Fruit fly (Drosophila melanogaster): Measurements from ENCODE around the gene Lkb1.

Gene Lkb1

DNA sequence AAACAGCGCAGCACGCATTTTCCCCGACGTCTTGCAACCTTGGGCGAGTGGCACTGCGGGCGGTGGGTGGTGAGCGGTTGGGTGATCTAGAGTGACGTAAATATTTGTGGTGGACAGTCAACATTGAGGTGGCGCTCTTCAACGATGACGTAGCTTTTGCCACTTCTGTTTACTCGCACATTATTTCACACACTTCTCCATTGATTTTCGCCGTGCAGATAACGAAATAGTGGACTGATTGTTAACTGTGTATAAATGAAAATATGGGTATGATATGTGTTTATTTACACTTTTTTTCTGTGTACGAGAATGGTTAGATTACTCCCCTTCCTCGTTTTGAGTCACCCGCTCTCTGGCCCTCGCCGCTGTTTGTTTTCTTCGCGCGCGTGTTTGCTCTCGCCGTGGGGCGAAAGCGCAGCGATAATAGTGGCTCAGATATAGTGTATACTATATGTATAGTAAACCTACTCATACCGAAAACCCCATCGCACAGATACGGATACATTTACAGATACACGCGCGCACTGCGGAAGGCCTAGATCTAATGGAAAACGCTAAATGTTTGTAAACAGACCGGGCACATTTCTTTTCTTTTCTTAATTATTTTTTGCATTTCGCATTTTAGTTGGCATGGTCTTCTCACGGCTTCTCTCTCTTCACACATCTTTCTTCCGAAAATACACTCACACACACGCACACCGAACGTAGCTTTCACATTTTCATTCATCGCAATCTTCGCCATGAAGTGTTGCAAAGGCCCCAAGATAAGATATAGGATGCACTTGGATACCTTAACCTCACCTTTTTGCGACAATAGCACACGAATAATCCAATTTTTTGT, 10.2 kb downstream of the Lkb1 start, which contains the start of gene omd (continued):
- peak; percentile 47; the same call in 1 of the 2 replicates for TF ChIP-seq ranshi (GFP tag; IDR thresholded peaks at IDR 0.05)
- TF ChIP-seq D19B (GFP tag; optimal IDR thresholded peaks at IDR 0.05) = no peak
- TF ChIP-seq CG3407 (GFP tag; optimal IDR thresholded peaks at IDR 0.05) = peak; percentile 81
- peak; percentile 63 for TF ChIP-seq btn (GFP tag; optimal IDR thresholded peaks at IDR 0.05)
- TF ChIP-seq sc (optimal IDR thresholded peaks at IDR 0.05) = no peak
- TF ChIP-seq sc (GFP tag; optimal IDR thresholded peaks at IDR 0.05) = peak; percentile 43
- TF ChIP-seq Xbp1 (GFP tag; optimal IDR thresholded peaks at IDR 0.05) = peak; percentile 49
- peak; percentile 70 for TF ChIP-seq her (GFP tag; optimal IDR thresholded peaks at IDR 0.05)
- no peak for TF ChIP-seq gsb-n (tag; optimal IDR thresholded peaks at IDR 0.05)
- no peak for TF ChIP-seq az2 (GFP tag; optimal IDR thresholded peaks at IDR 0.05)
- no peak for TF ChIP-seq CG1647 (GFP tag; optimal IDR thresholded peaks at IDR 0.05)
- peak; percentile 43; the same call in 1 of the 2 replicates for TF ChIP-seq dati (GFP tag; IDR thresholded peaks at IDR 0.05)
- TF ChIP-seq gsb (GFP tag; IDR thresholded peaks at IDR 0.05) = peak; percentile 47; the same call in 1 of the 2 replicates
- TF ChIP-seq phol (tag; optimal IDR thresholded peaks at IDR 0.05) = no peak
- TF ChIP-seq BtbVII (GFP tag; optimal IDR thresholded peaks at IDR 0.05) = peak; percentile 95
- TF ChIP-seq CoRest (tag; optimal IDR thresholded peaks at IDR 0.05) = no peak
- TF ChIP-seq MTF-1 (GFP tag; optimal IDR thresholded peaks at IDR 0.05; ENCODE audit: borderline replicate concordance) = peak; percentile 75
- TF ChIP-seq Gsc (GFP tag; IDR thresholded peaks at IDR 0.05) = no peak
- no peak for TF ChIP-seq Dll (GFP tag; IDR thresholded peaks at IDR 0.05; ENCODE audit: partially characterized antibody)
- TF ChIP-seq CG16813 (GFP tag; IDR thresholded peaks at IDR 0.05; ENCODE audit: partially characterized antibody) = 0 out of 3 replicates have a peak, but pooled peaks have one; percentile 14
- peak; percentile 56 for TF ChIP-seq CG13775 (GFP tag; optimal IDR thresholded peaks at IDR 0.05)
- TF ChIP-seq ap (GFP tag; IDR thresholded peaks at IDR 0.05) = peak; percentile 61
- TF ChIP-seq CG13123 (GFP tag; optimal IDR thresholded peaks at IDR 0.05) = peak; percentile 33
- TF ChIP-seq Mad (GFP tag; optimal IDR thresholded peaks at IDR 0.05) = peak; percentile 56
- TF ChIP-seq Adf1 (GFP tag; IDR thresholded peaks at IDR 0.05) = peak; percentile 51; the same call in 1 of the 2 replicates
- TF ChIP-seq stwl (tag; optimal IDR thresholded peaks at IDR 0.05) = no peak
- TF ChIP-seq TFAM (GFP tag; optimal IDR thresholded peaks at IDR 0.05) = peak; percentile 8
- 0 out of 4 replicates have a peak, but pooled peaks have one; percentile 66 for TF ChIP-seq chinmo (GFP tag; IDR thresholded peaks at IDR 0.05; ENCODE audit: partially characterized antibody)
- TF ChIP-seq jumu (GFP tag; optimal IDR thresholded peaks at IDR 0.05) = peak; percentile 27
- TF ChIP-seq p53 (GFP tag; optimal IDR thresholded peaks at IDR 0.05) = peak; percentile 39
- TF ChIP-seq Dp (GFP tag; optimal IDR thresholded peaks at IDR 0.05) = peak; percentile 9
- no peak for TF ChIP-seq CG18262 (tag; optimal IDR thresholded peaks at IDR 0.05)
- TF ChIP-seq Dbx (GFP tag; IDR thresholded peaks at IDR 0.05) = 0 out of 3 replicates have a peak, but pooled peaks have one; percentile 46
- peak; percentile 54 for TF ChIP-seq Taf1 (GFP tag; IDR thresholded peaks at IDR 0.05)
- no peak for TF ChIP-seq hkb (optimal IDR thresholded peaks at IDR 0.05)
- peak; percentile 77 for TF ChIP-seq hkb (GFP tag; IDR thresholded peaks at IDR 0.05)
- TF ChIP-seq Bteb2 (GFP tag; optimal IDR thresholded peaks at IDR 0.05) = peak; percentile 42
- no peak; the same call in 2 of the 3 replicates for TF ChIP-seq sr (GFP tag; IDR thresholded peaks at IDR 0.05)
- TF ChIP-seq CG7839 (tag; optimal IDR thresholded peaks at IDR 0.05) = no peak
- TF ChIP-seq abd-A (tag; optimal IDR thresholded peaks at IDR 0.05) = no peak
- peak; percentile 14 for TF ChIP-seq Bdp1 (GFP tag; optimal IDR thresholded peaks at IDR 0.05)
- TF ChIP-seq Hr51 (GFP tag; optimal IDR thresholded peaks at IDR 0.05) = peak in 1 of 2 experiments; percentile 69
- peak in 1 of 2 experiments; percentile 59 for TF ChIP-seq bsh (GFP tag; optimal IDR thresholded peaks at IDR 0.05)
- peak; percentile 65 for TF ChIP-seq CG33557 (GFP tag; optimal IDR thresholded peaks at IDR 0.05)
- peak; percentile 48 for TF ChIP-seq Nf-YB (GFP tag; optimal IDR thresholded peaks at IDR 0.05)
- TF ChIP-seq ato (GFP tag; IDR thresholded peaks at IDR 0.05; ENCODE audit: partially characterized antibody) = no peak
- TF ChIP-seq E2f2 (GFP tag; IDR thresholded peaks at IDR 0.05) = 0 out of 2 replicates have a peak, but pooled peaks have one; percentile 18
- no peak for TF ChIP-seq gt (GFP tag; IDR thresholded peaks at IDR 0.05)

Measured in whole organism, embryonic.